Fruit fly (Drosophila melanogaster) whole organism, embryonic: ENCODE data around the gene CG34258.

Experiments used
- C15 ChIP-seq: fragments of 200-800 bp; sonication (Bioruptor generic); IDR thresholded peaks from 3 replicates; pipeline ENCODE4 v1.3.6; 2022; ENCODE audit warnings: missing biosample characterization, missing genetic modification characterization
- CG11247 ChIP-seq: fragments of 200-800 bp; sonication (Bioruptor generic); IDR thresholded peaks from 2 replicates; pipeline ENCODE4 v1.3.6; 2022; ENCODE audit warnings: missing biosample characterization, missing genetic modification characterization
- CG12219 ChIP-seq: fragments of 200-800 bp; sonication (Bioruptor generic); optimal IDR thresholded peaks from 3 replicates; lab custom pipeline; 2018; ENCODE audit warnings: missing biosample characterization, mild to moderate bottlenecking, missing genetic modification characterization
- CG15011 ChIP-seq: fragments of 200-800 bp; sonication (Bioruptor generic); optimal IDR thresholded peaks from 3 replicates; lab custom pipeline; 2018; ENCODE audit warnings: missing biosample characterization, mild to moderate bottlenecking, missing genetic modification characterization
- Jarid2 ChIP-seq: fragments of 200-800 bp; sonication (Bioruptor generic); optimal IDR thresholded peaks from 3 replicates; lab custom pipeline; 2017; ENCODE audit warnings: mild to moderate bottlenecking, missing biosample characterization, missing genetic modification reagents, missing genetic modification characterization
- MBD-R2 ChIP-seq: fragments of 200-800 bp; sonication (Bioruptor generic); IDR thresholded peaks from 2 replicates; pipeline ENCODE4 v1.3.6; 2022; ENCODE audit warnings: missing biosample characterization, missing genetic modification characterization
- NfI ChIP-seq: fragments of 200-800 bp; sonication (Bioruptor generic); optimal IDR thresholded peaks from 3 replicates; lab custom pipeline; 2018; ENCODE audit warnings: missing biosample characterization, mild to moderate bottlenecking, missing genetic modification characterization, moderate library complexity
- Sry-β ChIP-seq: fragments of 200-800 bp; sonication (Bioruptor generic); optimal IDR thresholded peaks from 2 replicates; lab custom pipeline; 2018; ENCODE audit warnings: missing biosample characterization, mild to moderate bottlenecking, missing genetic modification characterization, moderate library complexity
- al ChIP-seq: fragments of 200-800 bp; sonication (Bioruptor generic); IDR thresholded peaks from 2 replicates; pipeline ENCODE4 v1.3.6; 2022; ENCODE audit warnings: missing biosample characterization, missing genetic modification characterization
- h ChIP-seq: fragments of >200 bp; optimal IDR thresholded peaks from 2 replicates; lab custom pipeline; 2017
- kay ChIP-seq: fragments of 200-800 bp; sonication (Bioruptor generic); optimal IDR thresholded peaks from 2 replicates; lab custom pipeline; 2016; ENCODE audit warnings: missing biosample characterization, missing genetic modification characterization
- psq ChIP-seq: fragments of 200-800 bp; sonication (Bioruptor generic); optimal IDR thresholded peaks from 2 replicates; lab custom pipeline; 2017; ENCODE audit warnings: missing biosample characterization, missing genetic modification characterization
- sob ChIP-seq: fragments of 200-800 bp; sonication (Bioruptor generic); IDR thresholded peaks from 2 replicates; pipeline ENCODE4 v1.3.6; 2022; ENCODE audit warnings: missing biosample characterization, missing genetic modification characterization

DNA sequence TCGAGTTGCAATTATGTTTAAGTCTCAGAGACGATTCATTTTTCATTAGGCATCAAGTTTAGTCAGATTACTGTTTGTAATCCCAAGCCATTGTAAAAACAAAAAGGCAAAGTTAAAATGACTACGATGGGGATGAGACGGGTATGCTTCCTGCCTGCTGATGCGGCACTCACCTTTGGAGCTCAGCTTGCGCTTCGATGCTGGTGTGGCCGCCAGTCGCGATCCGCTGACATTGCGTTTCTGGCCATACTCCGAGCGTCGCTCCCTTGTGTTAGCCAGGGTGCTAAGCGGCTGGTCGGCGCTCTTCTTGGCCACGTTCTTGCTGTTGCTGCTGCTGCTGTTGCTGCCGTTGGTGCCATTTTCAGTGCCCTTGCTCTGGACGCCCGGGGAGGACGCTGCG lies 31.8 kb downstream of the CG34258 start:
- TF ChIP-seq psq (GFP tag; lab: Kevin White, UChicago) (no peak), h (lab: Kevin White, UChicago) (no peak), CG12219 (no peak), al (GFP tag; lab: Robert Waterston, UW) (no peak), CG15011 (no peak), Sry-β (GFP tag; lab: Kevin White, UChicago) (no peak), C15 (no peak), MBD-R2 (GFP tag; lab: Robert Waterston, UW) (no peak), CG11247 (GFP tag; lab: Robert Waterston, UW) (no peak), kay (GFP tag; lab: Kevin White, UChicago) (no peak), Jarid2 (GFP tag; lab: Kevin White, UChicago) (no peak), NfI (GFP tag; lab: Kevin White, UChicago) (no peak), sob (GFP tag; lab: Robert Waterston, UW) (no peak)
